Worm (Caenorhabditis elegans) whole organism, young adult: ENCODE data around the gene K06H7.8.

Experiments used
- C17E4.6 ChIP-seq: fragments of 200-800 bp; sonication (Bioruptor generic); IDR thresholded peaks from 2 replicates; pipeline ENCODE4 v1.3.6; 2022; ENCODE audit warnings: missing genetic modification reagents, missing genetic modification characterization, missing compliant biosample characterization
- F49E8.2 ChIP-seq: sonication (generic microtip); optimal IDR thresholded peaks from 3 replicates; lab custom pipeline; 2017; ENCODE audit warnings: missing genetic modification characterization, mild to moderate bottlenecking, missing compliant biosample characterization, antibody characterized with exemption, moderate library complexity; ENCODE audit not compliant: insufficient read depth
- Y53F4B.3 ChIP-seq: fragments of 200-800 bp; sonication (Bioruptor generic); IDR thresholded peaks from 2 replicates; pipeline ENCODE4 v1.3.6; 2022; ENCODE audit warnings: missing genetic modification reagents, missing genetic modification characterization, missing compliant biosample characterization
- cebp-2 ChIP-seq: fragments of 200-800 bp; sonication (Bioruptor generic); IDR thresholded peaks from 2 replicates; pipeline ENCODE4 v1.3.6; 2022; ENCODE audit warnings: missing genetic modification characterization, missing compliant biosample characterization
- ceh-40 ChIP-seq: fragments of 200-800 bp; sonication (Bioruptor generic); IDR thresholded peaks from 2 replicates; pipeline ENCODE4 v1.3.6; 2022; ENCODE audit warnings: missing genetic modification characterization, missing compliant biosample characterization
- dpff-1 ChIP-seq: sonication (generic microtip); optimal IDR thresholded peaks from 2 replicates; lab custom pipeline; 2017; ENCODE audit warnings: mild to moderate bottlenecking, missing genetic modification characterization, missing compliant biosample characterization
- ets-4 ChIP-seq: fragments of 200-800 bp; sonication (Bioruptor generic); optimal IDR thresholded peaks from 2 replicates; lab custom pipeline; 2018; ENCODE audit warnings: mild to moderate bottlenecking, missing genetic modification characterization, missing compliant biosample characterization
- madf-6 ChIP-seq: fragments of 200-800 bp; sonication (Bioruptor generic); IDR thresholded peaks from 2 replicates; pipeline ENCODE4 v1.3.6; 2022; ENCODE audit warnings: missing genetic modification reagents, missing genetic modification characterization, missing compliant biosample characterization
- mcd-1 ChIP-seq: fragments of 200-800 bp; sonication (Bioruptor generic); IDR thresholded peaks from 2 replicates; pipeline ENCODE4 v1.3.6; 2022; ENCODE audit warnings: missing genetic modification reagents, missing genetic modification characterization, missing compliant biosample characterization
- rec-8 ChIP-seq, 2 experiments: sonication (generic microtip); optimal IDR thresholded peaks; 2 replicates each; lab custom pipeline; 2016; ENCODE audit warnings: mild to moderate bottlenecking in 2 of 2, missing genetic modification characterization in 2 of 2, missing genetic modification reagents in 2 of 2, missing genotype in 2 of 2, missing biosample characterization in 1 of 2, missing compliant biosample characterization in 1 of 2, moderate library complexity in 1 of 2
- unc-62 ChIP-seq: fragments of 150-350 bp; optimal IDR thresholded peaks from 2 replicates; lab custom pipeline; 2014; ENCODE audit warnings: missing biosample characterization, missing genetic modification reagents, missing genetic modification characterization

DNA sequence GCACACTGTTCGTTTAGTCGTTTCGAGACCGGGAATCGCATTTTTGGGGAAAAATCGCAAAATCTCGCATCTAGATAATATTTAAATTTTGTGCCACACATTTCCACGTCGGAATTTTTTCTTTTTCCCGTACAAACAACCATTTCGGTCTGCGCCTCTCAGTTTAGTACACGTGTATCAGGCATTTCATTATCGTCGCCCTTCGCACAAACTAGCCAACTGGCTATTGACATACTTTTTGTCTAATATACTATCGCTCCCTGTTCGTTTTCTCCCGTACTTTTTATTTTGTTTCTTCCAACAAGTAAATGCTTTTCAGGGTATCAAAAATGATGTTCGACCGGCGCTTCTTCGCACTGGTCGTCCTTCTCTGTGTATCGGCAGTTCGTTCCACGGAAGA is 35.3 kb upstream of the K06H7.8 start, which contains the start of gene C14B9.2:
- TF ChIP-seq ets-4 (GFP tag; lab: Kevin White, UChicago): no peak
- no peak for TF ChIP-seq dpff-1 (tag; lab: Kevin White, UChicago)
- TF ChIP-seq C17E4.6 (GFP tag; lab: Robert Waterston, UW): no peak
- no peak for TF ChIP-seq rec-8 (tag; optimal IDR thresholded peaks at IDR 0.05; lab: Kevin White, UChicago)
- TF ChIP-seq Y53F4B.3 (GFP tag; lab: Robert Waterston, UW): no peak
- no peak for TF ChIP-seq madf-6 (GFP tag; lab: Robert Waterston, UW)
- no peak for TF ChIP-seq mcd-1 (GFP tag; lab: Robert Waterston, UW)
- no peak for TF ChIP-seq F49E8.2 (tag; lab: Kevin White, UChicago)
- no peak for TF ChIP-seq unc-62 (GFP tag; lab: Kevin White, UChicago)
- TF ChIP-seq ceh-40 (GFP tag; lab: Robert Waterston, UW): no peak
- no peak for TF ChIP-seq cebp-2 (GFP tag; lab: Robert Waterston, UW)
